Fruit fly (Drosophila melanogaster): ENCODE data around the gene CG13305.

dm6 chr3L:8640139-8640538 is 6.5 kb downstream of the CG13305 start, which contains the start of gene Cpr66D:
- no peak for TF ChIP-seq CG10348 (GFP tag; IDR thresholded peaks at IDR 0.05)
- TF ChIP-seq CG17806 (tag; optimal IDR thresholded peaks at IDR 0.05), result no peak
- no peak for TF ChIP-seq Ets98B (GFP tag; IDR thresholded peaks at IDR 0.05)
- TF ChIP-seq CG9948 (tag; optimal IDR thresholded peaks at IDR 0.05), result no peak
- TF ChIP-seq CG13204 (GFP tag; optimal IDR thresholded peaks at IDR 0.05), result no peak
- no peak for TF ChIP-seq CG12605 (GFP tag; IDR thresholded peaks at IDR 0.05)
- no peak for TF ChIP-seq gl (tag; optimal IDR thresholded peaks at IDR 0.05)

Data from whole organism, pupa.